Fruit fly (Drosophila melanogaster) whole organism, pupa: ENCODE data around the gene Nos.

Experiments used
- CG10348 ChIP-seq: fragments of 200-800 bp; sonication (Bioruptor generic); IDR thresholded peaks from 2 replicates; pipeline ENCODE4 v1.3.6; 2022; ENCODE audit warnings: missing biosample characterization, missing genetic modification characterization
- CG12605 ChIP-seq: fragments of 200-800 bp; sonication (Bioruptor generic); IDR thresholded peaks from 2 replicates; pipeline ENCODE4 v1.3.6; 2022; ENCODE audit warnings: missing biosample characterization, missing genetic modification characterization
- CG13204 ChIP-seq: fragments of 200-800 bp; sonication (Bioruptor generic); optimal IDR thresholded peaks from 2 replicates; lab custom pipeline; 2018; ENCODE audit warnings: missing biosample characterization, mild to moderate bottlenecking, missing genetic modification characterization, moderate library complexity
- CG14655 ChIP-seq: fragments of 200-800 bp; sonication (Bioruptor generic); optimal IDR thresholded peaks from 3 replicates; lab custom pipeline; 2017; ENCODE audit warnings: mild to moderate bottlenecking, missing biosample characterization, missing genetic modification reagents, missing genetic modification characterization
- CG15710 ChIP-seq: fragments of 200-800 bp; sonication (Bioruptor generic); optimal IDR thresholded peaks from 2 replicates; lab custom pipeline; 2018; ENCODE audit warnings: missing biosample characterization, mild to moderate bottlenecking, missing genetic modification characterization, moderate library complexity
- CG32121 ChIP-seq: fragments of 200-800 bp; sonication (Bioruptor generic); IDR thresholded peaks from 2 replicates; pipeline ENCODE4 v1.3.6; 2022; ENCODE audit warnings: missing biosample characterization, missing genetic modification characterization
- CG4496 ChIP-seq: fragments of 200-800 bp; sonication (Bioruptor generic); IDR thresholded peaks from 3 replicates; pipeline ENCODE4 v1.3.6; 2022; ENCODE audit warnings: missing biosample characterization, missing genetic modification characterization
- CG8159 ChIP-seq: fragments of 200-800 bp; sonication (Bioruptor generic); optimal IDR thresholded peaks from 3 replicates; lab custom pipeline; 2018; ENCODE audit warnings: missing biosample characterization, mild to moderate bottlenecking, missing genetic modification characterization, moderate library complexity
- CG8301 ChIP-seq: fragments of 200-800 bp; sonication (Bioruptor generic); optimal IDR thresholded peaks from 2 replicates; lab custom pipeline; 2018; ENCODE audit warnings: missing biosample characterization, mild to moderate bottlenecking, missing genetic modification characterization
- CG9948 ChIP-seq: fragments of 200-800 bp; sonication (Bioruptor generic); optimal IDR thresholded peaks from 2 replicates; lab custom pipeline; 2018; ENCODE audit warnings: missing biosample characterization, mild to moderate bottlenecking, missing genetic modification characterization, moderate library complexity
- D1 ChIP-seq: fragments of 200-800 bp; sonication (Bioruptor generic); optimal IDR thresholded peaks from 2 replicates; lab custom pipeline; 2018; ENCODE audit warnings: missing biosample characterization, mild to moderate bottlenecking, missing genetic modification characterization, moderate library complexity
- EcR ChIP-seq: fragments of 200-800 bp; sonication (Bioruptor generic); optimal IDR thresholded peaks from 3 replicates; lab custom pipeline; 2019; ENCODE audit warnings: missing biosample characterization, missing genetic modification characterization, mild to moderate bottlenecking, moderate library complexity, missing genetic modification reagents
- Ets98B ChIP-seq: fragments of 200-800 bp; sonication (Bioruptor generic); IDR thresholded peaks from 2 replicates; pipeline ENCODE4 v1.3.6; 2022; ENCODE audit warnings: missing biosample characterization, missing genetic modification characterization
- Pif1A ChIP-seq: fragments of 200-800 bp; sonication (Bioruptor generic); optimal IDR thresholded peaks from 3 replicates; lab custom pipeline; 2016; ENCODE audit warnings: missing biosample characterization, missing genetic modification characterization
- Pif1B ChIP-seq: fragments of 200-800 bp; sonication (Bioruptor generic); optimal IDR thresholded peaks from 3 replicates; lab custom pipeline; 2016; ENCODE audit warnings: missing biosample characterization, missing genetic modification characterization
- Snoo ChIP-seq: fragments of 200-800 bp; sonication (Bioruptor generic); optimal IDR thresholded peaks from 3 replicates; lab custom pipeline; 2017; ENCODE audit warnings: missing biosample characterization, mild to moderate bottlenecking, missing genetic modification characterization, inconsistent platforms
- fd96Ca ChIP-seq: fragments of 200-800 bp; sonication (Bioruptor generic); IDR thresholded peaks from 3 replicates; pipeline ENCODE4 v1.3.6; 2022; ENCODE audit warnings: missing biosample characterization, missing genetic modification characterization
- gl ChIP-seq: fragments of 200-800 bp; sonication (Bioruptor generic); optimal IDR thresholded peaks from 2 replicates; lab custom pipeline; 2018; ENCODE audit warnings: missing biosample characterization, mild to moderate bottlenecking, missing genetic modification characterization

Nos gene

dm6 chr2L:10756049-10756448 is 81.3 kb downstream of the Nos start, which contains the start of gene CG17124:
CG17124 (minus strand) TSS chr2L:10756325.
- peak; percentile 64 for TF ChIP-seq Ets98B (GFP tag; lab: Robert Waterston, UW)
- peak; percentile 38; the same call in 1 of the 2 replicates for TF ChIP-seq CG32121
- peak; percentile 22 for TF ChIP-seq CG8159 (tag; lab: Kevin White, UChicago)
- TF ChIP-seq Snoo (tag; lab: Kevin White, UChicago): peak; percentile 33
- TF ChIP-seq D1 (tag; lab: Kevin White, UChicago): no peak
- no peak for TF ChIP-seq CG14655 (GFP tag; lab: Kevin White, UChicago)
- TF ChIP-seq EcR (GFP tag; lab: Kevin White, UChicago): peak; percentile 30
- TF ChIP-seq CG8301 (tag; lab: Kevin White, UChicago): no peak
- peak; percentile 76 for TF ChIP-seq CG13204 (GFP tag; lab: Kevin White, UChicago)
- TF ChIP-seq gl: peak; percentile 51
- TF ChIP-seq CG9948 (tag; lab: Kevin White, UChicago): peak; percentile 2
- TF ChIP-seq Pif1A (GFP tag; lab: Kevin White, UChicago): no peak
- peak; percentile 50 for TF ChIP-seq CG12605 (GFP tag; lab: Robert Waterston, UW)
- TF ChIP-seq CG15710 (tag; lab: Kevin White, UChicago): peak; percentile 20
- TF ChIP-seq CG10348 (GFP tag; lab: Robert Waterston, UW): no peak
- TF ChIP-seq Pif1B (GFP tag; lab: Kevin White, UChicago): peak; percentile 51
- peak; percentile 83 for TF ChIP-seq CG4496 (GFP tag; lab: Robert Waterston, UW)

- TF ChIP-seq fd96Ca (GFP tag; lab: Robert Waterston, UW) (no peak), CG12605 (GFP tag; lab: Robert Waterston, UW) (no peak), CG15710 (tag; lab: Kevin White, UChicago) (no peak), Pif1A (GFP tag; lab: Kevin White, UChicago) (no peak), Snoo (tag; lab: Kevin White, UChicago) (no peak), EcR (GFP tag; lab: Kevin White, UChicago) (no peak)
Measured at dm6 chr2L:10754599-10754998, 82.7 kb downstream of the Nos start.
